Fruit fly (Drosophila melanogaster): ENCODE measurements around the gene bocks.
A peak's percentile ranks its signal among the peaks of the same experiment; 100 is the strongest.

bocks gene

DNA sequence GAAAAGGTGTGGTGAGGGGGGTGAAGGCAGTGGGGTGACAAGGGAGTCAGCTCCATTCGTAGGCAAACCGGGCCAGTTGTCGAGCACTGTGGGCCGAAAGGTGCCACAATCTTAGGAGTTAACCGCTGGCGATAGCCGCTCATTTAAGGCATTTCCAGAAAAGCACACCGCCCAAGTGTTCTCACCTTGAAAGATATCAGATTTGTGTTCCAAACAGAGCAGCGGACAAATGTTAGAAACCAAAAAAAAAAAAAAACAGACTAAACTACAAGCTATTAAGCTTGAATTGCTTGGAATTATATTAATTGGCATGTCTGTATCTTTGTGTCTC is 3.4 kb upstream of the bocks start (continued):
- TF ChIP-seq CG11902 (GFP tag; optimal IDR thresholded peaks at IDR 0.05) (peak; percentile 3), CG6854 (GFP tag; optimal IDR thresholded peaks at IDR 0.05) (no peak), Ets21C (GFP tag; optimal IDR thresholded peaks at IDR 0.05) (no peak), Eip78C (GFP tag) (peak; percentile 37), OdsH (GFP tag; optimal IDR thresholded peaks at IDR 0.05) (peak; percentile 55), CG6808 (GFP tag; optimal IDR thresholded peaks at IDR 0.05) (peak; percentile 65), esn (GFP tag; optimal IDR thresholded peaks at IDR 0.05) (no peak), fd85E (GFP tag; optimal IDR thresholded peaks at IDR 0.05) (no peak), cyc (GFP tag; optimal IDR thresholded peaks at IDR 0.05) (no peak), CG10669 (GFP tag; optimal IDR thresholded peaks at IDR 0.05) (peak; percentile 16)

DNA sequence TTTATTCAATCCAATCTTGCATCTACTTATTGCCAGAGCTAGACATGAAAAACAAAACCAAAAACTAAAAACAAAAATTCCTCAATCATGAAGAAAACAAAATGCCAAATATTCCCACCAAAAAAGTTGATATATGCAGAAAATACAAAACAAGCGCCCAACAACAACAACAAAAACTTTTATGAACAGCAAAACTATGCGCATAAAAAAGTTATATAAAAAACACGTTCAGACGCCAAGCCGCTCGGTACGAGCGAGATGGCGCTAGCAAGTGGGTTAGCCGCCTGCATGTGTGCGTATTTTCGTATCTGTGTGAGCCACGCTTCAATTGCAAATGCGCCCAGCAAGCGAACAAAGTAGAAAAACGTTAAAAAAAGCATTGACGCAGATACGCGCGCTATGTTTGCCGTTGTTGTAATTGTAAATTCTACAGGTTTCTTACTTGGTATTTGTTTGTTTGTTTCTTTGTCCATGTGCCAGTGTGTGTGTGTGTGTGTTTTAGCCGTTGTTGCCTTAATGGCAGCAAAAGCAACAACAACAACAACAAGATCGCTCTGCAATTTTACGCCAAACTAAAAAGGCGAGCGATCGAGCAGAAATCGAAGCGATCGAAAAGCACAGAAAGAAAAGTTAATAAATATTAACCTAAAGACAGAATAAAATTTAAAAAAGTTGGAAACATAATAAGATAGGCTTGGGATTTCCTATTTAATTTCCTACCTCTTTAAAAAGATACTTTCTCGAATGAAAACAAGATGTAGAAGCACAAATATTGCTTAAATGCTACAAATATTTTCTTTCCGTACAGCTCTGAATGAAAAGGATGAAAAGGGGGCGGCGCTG is 2.8 kb upstream of the bocks start:
- TF ChIP-seq vri (GFP tag; optimal IDR thresholded peaks at IDR 0.05) (no peak), eg (GFP tag; IDR thresholded peaks at IDR 0.05) (peak; percentile 88), spab (GFP tag; optimal IDR thresholded peaks at IDR 0.05) (peak; percentile 66), CG7368 (GFP tag; optimal IDR thresholded peaks at IDR 0.05) (peak; percentile 57), CG8319 (GFP tag; optimal IDR thresholded peaks at IDR 0.05) (peak; percentile 11), CG8632 (GFP tag; optimal IDR thresholded peaks at IDR 0.05) (peak; percentile 51), Eip93F (GFP tag; optimal IDR thresholded peaks at IDR 0.05) (no peak), achi (GFP tag; optimal IDR thresholded peaks at IDR 0.05) (peak; percentile 69), CG6854 (GFP tag; optimal IDR thresholded peaks at IDR 0.05) (no peak), Gug (GFP tag; IDR thresholded peaks at IDR 0.05) (peak; percentile 70), CG4318 (GFP tag; optimal IDR thresholded peaks at IDR 0.05) (no peak), CG16779 (tag; optimal IDR thresholded peaks at IDR 0.05) (peak; percentile 48), CG1621 (tag; optimal IDR thresholded peaks at IDR 0.05) (peak; percentile 40), topi (GFP tag; optimal IDR thresholded peaks at IDR 0.05) (peak; percentile 4), CG3919 (GFP tag; optimal IDR thresholded peaks at IDR 0.05) (peak; percentile 78), fkh (GFP tag; optimal IDR thresholded peaks at IDR 0.05) (peak; percentile 39), CG6792 (GFP tag; optimal IDR thresholded peaks at IDR 0.05) (peak; percentile 48), CG15336 (GFP tag; IDR thresholded peaks at IDR 0.05) (peak; percentile 90), CG6163 (GFP tag; IDR thresholded peaks at IDR 0.05) (peak; percentile 92), dac (GFP tag; optimal IDR thresholded peaks at IDR 0.05) (no peak), Hr38 (GFP tag; optimal IDR thresholded peaks at IDR 0.05) (no peak), CG10669 (GFP tag; optimal IDR thresholded peaks at IDR 0.05) (peak; percentile 79), net (GFP tag; optimal IDR thresholded peaks at IDR 0.05) (peak; percentile 78), acj6 (GFP tag; optimal IDR thresholded peaks at IDR 0.05) (peak; percentile 45), fd59A (GFP tag; optimal IDR thresholded peaks at IDR 0.05) (peak; percentile 65), cyc (GFP tag; optimal IDR thresholded peaks at IDR 0.05) (no peak), Lpt (GFP tag; optimal IDR thresholded peaks at IDR 0.05) (peak; percentile 60), CG34406 (GFP tag; optimal IDR thresholded peaks at IDR 0.05) (peak; percentile 37), CG6808 (GFP tag; optimal IDR thresholded peaks at IDR 0.05) (peak; percentile 63), CG9139 (GFP tag; optimal IDR thresholded peaks at IDR 0.05) (peak; percentile 29), CG11762 (GFP tag; optimal IDR thresholded peaks at IDR 0.05; ENCODE audit: insufficient read depth) (peak; percentile 42), CG11294 (GFP tag; IDR thresholded peaks at IDR 0.05) (peak; percentile 38; the same call in 1 of the 2 replicates), pdm3 (GFP tag; optimal IDR thresholded peaks at IDR 0.05) (peak; percentile 66), Ets96B (tag; optimal IDR thresholded peaks at IDR 0.05) (peak; percentile 88), Hr39 (GFP tag; optimal IDR thresholded peaks at IDR 0.05) (no peak), lz (GFP tag; optimal IDR thresholded peaks at IDR 0.05) (no peak), Eip75B (GFP tag; optimal IDR thresholded peaks at IDR 0.05) (peak; percentile 68), CG6276 (GFP tag; optimal IDR thresholded peaks at IDR 0.05) (peak; percentile 45), fd85E (GFP tag; optimal IDR thresholded peaks at IDR 0.05) (no peak), CG8119 (GFP tag; IDR thresholded peaks at IDR 0.05) (peak; percentile 85), CG11902 (GFP tag; optimal IDR thresholded peaks at IDR 0.05) (no peak), dsx (GFP tag; optimal IDR thresholded peaks at IDR 0.05; ENCODE audit: poor library complexity, severe bottlenecking) (peak; percentile 82), CG3032 (tag; optimal IDR thresholded peaks at IDR 0.05) (peak; percentile 90), Eip78C (GFP tag) (peak; percentile 95), Smox (GFP tag; optimal IDR thresholded peaks at IDR 0.05) (no peak)

Measured in whole organism, prepupa.